Worm (Caenorhabditis elegans): ENCODE data around the gene clec-125.

The clec-125 gene

DNA sequence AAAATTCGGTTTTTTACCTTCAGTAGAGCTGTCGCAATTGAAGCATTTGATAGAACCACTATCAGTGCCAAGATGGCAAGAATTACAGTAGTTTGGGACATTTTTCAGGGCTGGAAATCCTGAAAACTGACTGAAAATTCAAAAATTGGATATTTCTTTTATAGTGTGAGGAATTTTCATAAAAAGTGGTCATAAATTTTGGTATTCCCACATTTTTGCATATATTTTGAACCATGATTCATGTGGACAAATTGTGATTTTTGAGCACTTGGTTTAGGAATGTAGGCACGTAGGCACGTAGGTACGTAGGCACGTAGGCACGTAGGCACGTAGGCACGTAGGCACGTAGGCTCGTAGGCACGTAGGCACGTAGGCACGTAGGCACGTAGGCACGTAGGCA, 3.6 kb upstream of the clec-125 start, which contains the start of gene Y49F6B.19:
Y49F6B.19 (minus strand) TSS at position 101 of the 400 bp plus-strand sequence.
- no peak for TF ChIP-seq unc-62 (GFP tag; optimal IDR thresholded peaks at IDR 0.05)

- TF ChIP-seq unc-62 (GFP tag; optimal IDR thresholded peaks at IDR 0.05), result no peak
These were observed 1.2 kb upstream of the clec-125 start, which contains the start of gene srz-5 for ce11 chrII:3514631-3515030. TSS of gene srz-5 (minus strand) at chrII:3514731.

ce11 chrII:3516175-3516574, 372 bp downstream of the clec-125 start:
- no peak for TF ChIP-seq unc-62 (GFP tag; optimal IDR thresholded peaks at IDR 0.05)

DNA sequence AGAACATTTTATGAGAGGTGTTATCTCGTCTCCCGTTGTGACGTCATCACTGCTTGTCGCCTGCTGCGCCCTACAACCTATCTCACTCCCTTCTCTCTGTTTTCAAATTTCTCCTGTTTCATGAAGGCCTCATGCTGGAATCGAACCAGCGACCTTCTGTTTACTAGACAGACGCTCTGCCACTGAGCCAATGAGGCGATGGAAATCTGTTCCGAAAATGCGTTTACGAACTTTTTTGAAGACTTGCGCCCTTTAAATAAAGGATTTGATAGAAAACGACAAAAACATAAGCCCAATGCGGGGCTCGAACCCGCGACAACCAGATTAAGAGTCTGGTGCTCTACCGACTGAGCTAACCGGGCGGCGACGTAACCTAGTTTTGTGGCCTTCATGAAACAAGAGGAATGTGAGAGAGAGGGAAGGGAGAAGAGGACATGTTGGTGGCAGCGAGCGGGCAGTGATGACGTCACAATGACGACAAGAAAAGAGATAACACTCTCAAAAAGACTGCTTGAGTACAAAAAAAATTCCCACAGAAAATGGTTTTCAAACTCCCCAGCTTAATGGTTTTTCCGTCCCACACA, 3.2 kb downstream of the clec-125 start, which contains the start of gene clec-126:
clec-126 (plus strand) TSS at position 534 of the 584 bp plus-strand sequence.
- TF ChIP-seq unc-62 (GFP tag; optimal IDR thresholded peaks at IDR 0.05), result no peak

DNA sequence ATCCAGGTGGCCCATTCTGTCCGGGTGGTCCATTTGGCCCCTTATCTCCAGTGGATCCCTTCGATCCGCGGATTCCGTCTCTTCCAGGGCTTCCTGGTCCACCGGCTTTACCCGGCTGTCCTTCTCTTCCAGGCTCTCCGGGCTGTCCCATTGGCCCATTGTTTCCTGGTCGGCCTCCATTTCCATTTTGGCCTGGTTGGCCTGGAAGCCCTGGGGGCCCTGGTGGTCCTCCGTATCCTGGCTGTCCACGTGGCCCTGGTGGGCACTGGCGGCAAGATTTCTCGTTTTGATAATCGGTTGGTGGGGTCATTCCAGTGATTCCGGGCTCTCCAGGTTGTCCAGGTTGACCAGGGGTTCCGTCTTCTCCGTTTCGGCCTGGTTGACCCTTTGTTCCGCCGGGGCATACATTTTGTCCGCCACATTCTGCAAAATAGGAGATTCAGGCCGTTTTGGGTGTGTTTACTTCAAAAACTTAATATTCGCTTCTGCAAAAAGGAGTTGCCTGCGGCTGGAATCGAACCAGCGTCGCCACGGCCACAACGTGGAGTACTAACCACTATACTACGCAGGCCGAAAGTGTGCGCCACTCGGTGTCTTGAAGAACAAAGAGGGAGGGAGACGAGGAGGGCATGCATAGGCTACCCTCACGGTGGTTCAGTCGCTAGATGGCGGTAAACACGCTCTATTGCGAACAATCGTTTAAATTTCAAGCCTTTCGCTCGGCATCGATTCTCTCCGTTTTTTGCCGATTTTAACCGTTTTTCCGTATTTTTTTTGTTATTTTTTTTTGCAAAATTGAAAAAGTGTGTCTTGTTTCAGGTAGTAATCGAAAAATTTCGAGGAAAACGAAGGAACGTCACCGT, 5.4 kb downstream of the clec-125 start, which contains the start of gene W09G10.9:
W09G10.9 (plus strand) TSS at position 813 of the 863 bp plus-strand sequence.
- TF ChIP-seq unc-62 (GFP tag; optimal IDR thresholded peaks at IDR 0.05), result no peak

- no peak for TF ChIP-seq unc-62 (GFP tag; optimal IDR thresholded peaks at IDR 0.05)
These were observed 8.3 kb downstream of the clec-125 start, which contains the start of gene col-72 for ce11 chrII:3524097-3524496. TSS of gene col-72 (minus strand) at chrII:3524197.

- no peak for TF ChIP-seq unc-62 (GFP tag; optimal IDR thresholded peaks at IDR 0.05)
These were observed 11.7 kb downstream of the clec-125 start for ce11 chrII:3527460-3527859.

DNA sequence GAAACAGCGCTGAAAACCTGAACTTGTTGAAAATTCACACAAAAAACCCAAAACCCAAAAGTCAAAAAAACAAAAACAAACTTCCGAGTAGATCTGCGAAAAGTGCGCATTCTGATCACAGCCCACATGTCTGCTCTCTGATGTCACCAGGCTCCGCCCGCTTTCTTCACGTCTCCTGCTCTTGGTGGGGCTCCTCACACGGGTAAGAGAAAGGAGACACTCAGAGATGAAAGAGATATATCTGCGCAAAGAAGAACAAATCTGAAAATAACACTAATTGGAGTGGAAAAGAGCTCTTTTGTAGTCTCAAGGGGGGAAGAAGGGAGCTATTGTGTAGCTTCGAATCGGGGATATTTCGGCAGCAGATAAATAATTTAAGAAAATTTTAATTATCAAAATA, 12.5 kb downstream of the clec-125 start, which contains the start of gene ncs-6:
ncs-6 (minus strand) TSS at position 261 of the 400 bp plus-strand sequence.
- TF ChIP-seq unc-62 (GFP tag; optimal IDR thresholded peaks at IDR 0.05), result no peak

DNA sequence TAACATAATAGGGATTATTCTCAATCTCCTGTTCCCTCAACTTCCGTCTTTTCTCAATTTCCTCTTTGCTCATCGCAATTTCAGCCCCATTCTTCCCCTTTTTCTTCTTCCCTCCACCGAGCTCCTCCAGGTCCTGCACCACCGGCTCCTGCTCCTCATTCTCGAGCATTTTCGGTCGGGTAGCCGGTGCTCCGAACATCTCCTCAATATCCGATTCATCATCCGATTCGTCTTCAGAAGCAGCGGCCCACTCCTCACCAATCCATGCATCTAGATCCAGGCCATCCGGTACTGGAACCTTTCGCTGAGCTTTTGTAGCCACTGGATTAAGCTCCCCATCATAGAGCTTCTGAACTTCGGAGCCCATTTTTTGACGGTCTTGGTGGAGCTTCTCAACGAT, 24.3 kb downstream of the clec-125 start:
- TF ChIP-seq unc-62 (GFP tag; optimal IDR thresholded peaks at IDR 0.05), result no peak

- no peak for TF ChIP-seq unc-62 (GFP tag; optimal IDR thresholded peaks at IDR 0.05)
These were observed 30.7 kb downstream of the clec-125 start, which contains the start of gene apd-3 for ce11 chrII:3546381-3546931. TSS of gene apd-3 (minus strand) at chrII:3546431.

- no peak for TF ChIP-seq unc-62 (GFP tag; optimal IDR thresholded peaks at IDR 0.05)
These were observed 31.5 kb downstream of the clec-125 start for ce11 chrII:3547282-3547681.

DNA sequence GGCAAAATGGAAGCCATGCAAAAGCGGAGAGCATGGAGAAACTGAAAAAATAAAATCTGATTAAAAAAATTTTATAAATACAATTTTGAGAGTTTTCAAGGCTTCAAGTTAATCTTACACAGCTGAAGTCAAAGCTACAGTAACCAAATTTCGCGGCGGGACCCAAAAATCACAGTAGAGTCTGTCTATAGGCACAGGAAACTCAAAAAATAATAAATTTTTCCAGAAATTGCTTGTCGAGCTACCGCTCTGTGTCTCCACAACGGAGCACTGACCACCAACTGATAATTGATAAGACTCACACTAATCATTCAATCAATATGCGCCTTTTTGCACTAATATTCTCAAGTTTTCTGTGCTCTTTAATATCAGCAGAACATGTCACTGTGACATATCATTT, 34.5 kb downstream of the clec-125 start, which contains the start of gene W10G11.19:
W10G11.19 (plus strand) TSS at position 301 of the 400 bp plus-strand sequence.
- no peak for TF ChIP-seq unc-62 (GFP tag; optimal IDR thresholded peaks at IDR 0.05)

DNA sequence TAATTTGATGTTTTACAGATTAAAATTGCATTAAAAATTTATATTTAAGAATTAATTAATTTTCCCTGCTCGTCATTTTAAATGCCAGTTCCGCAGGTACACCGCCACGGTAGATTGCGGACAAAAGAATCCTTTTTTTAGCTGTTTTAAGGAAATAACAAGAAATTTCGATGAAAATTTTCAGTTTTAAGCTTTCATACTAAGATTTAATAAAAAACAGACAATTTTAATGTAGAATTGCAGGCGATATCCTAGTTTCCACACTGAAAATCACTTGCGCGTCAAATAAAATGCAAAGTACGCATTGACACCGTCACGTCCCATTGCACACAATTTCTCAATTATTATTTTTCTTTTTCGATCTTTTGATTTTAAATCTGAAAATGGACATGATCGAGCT, 37.6 kb downstream of the clec-125 start, which contains the start of gene dnc-3:
dnc-3 (plus strand) TSS at position 272 of the 400 bp plus-strand sequence.
- TF ChIP-seq unc-62 (GFP tag; optimal IDR thresholded peaks at IDR 0.05), result no peak

DNA sequence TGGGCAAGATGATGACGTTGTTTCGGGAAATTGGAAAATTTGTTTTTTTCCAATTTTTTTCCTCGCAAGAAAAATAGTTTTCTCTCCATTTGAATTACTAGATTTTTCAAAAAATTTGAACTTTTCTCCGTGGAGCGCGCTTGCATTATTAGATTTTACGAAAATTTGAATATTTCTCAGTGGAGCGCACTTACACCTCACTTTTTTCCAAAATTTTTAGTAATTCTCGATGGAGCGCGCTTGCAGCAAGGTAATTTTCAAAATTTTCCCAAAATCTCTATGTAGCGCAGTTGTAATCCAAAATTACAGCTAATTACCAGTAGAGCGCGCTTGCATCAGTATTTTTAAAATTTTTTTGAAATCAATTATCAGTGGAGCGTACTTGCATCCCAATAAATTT, 38.9 kb downstream of the clec-125 start:
- no peak for TF ChIP-seq unc-62 (GFP tag; optimal IDR thresholded peaks at IDR 0.05)

ce11 chrII:3555281-3555680, 39.5 kb downstream of the clec-125 start:
- no peak for TF ChIP-seq unc-62 (GFP tag; optimal IDR thresholded peaks at IDR 0.05)

DNA sequence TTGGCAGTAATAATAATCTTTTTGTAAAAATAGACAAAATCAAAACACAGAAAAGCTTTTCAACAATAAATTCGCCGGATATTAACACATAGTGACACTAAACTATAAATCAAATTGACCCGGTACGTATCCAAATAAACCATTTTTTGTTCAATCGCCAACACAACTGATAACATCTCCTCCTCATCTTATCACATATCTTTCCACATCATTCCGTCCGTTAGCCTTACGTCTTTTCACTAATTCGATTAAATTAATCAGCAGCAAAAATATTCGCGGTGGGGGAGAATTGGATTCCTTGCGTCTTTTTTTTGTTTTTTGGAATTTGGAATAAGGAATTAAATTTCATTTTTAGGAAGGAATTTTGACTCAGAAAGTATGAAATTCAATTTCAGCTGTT, 40.8 kb downstream of the clec-125 start:
- no peak for TF ChIP-seq unc-62 (GFP tag; optimal IDR thresholded peaks at IDR 0.05)

All from whole organism, dauer.